Fruit fly (Drosophila melanogaster) whole organism, embryonic: ENCODE data around the gene CG32650.

Experiments
- ATbp ChIP-seq: fragments of 200-800 bp; sonication (Bioruptor generic); optimal IDR thresholded peaks from 2 replicates; lab custom pipeline; 2017; ENCODE audit warnings: missing biosample characterization, mild to moderate bottlenecking, missing genetic modification characterization, missing genetic modification reagents
- Abd-B ChIP-seq: fragments of 200-800 bp; sonication (Bioruptor generic); optimal IDR thresholded peaks from 2 replicates; lab custom pipeline; 2018; ENCODE audit warnings: missing biosample characterization, mild to moderate bottlenecking, missing genetic modification characterization, moderate library complexity
- Adf1 ChIP-seq: fragments of 200-800 bp; sonication (Bioruptor generic); IDR thresholded peaks from 2 replicates; pipeline ENCODE4 v1.3.6; 2022; ENCODE audit warnings: missing biosample characterization, missing genetic modification characterization
- Blimp-1 ChIP-seq: fragments of 200-800 bp; sonication (Bioruptor generic); optimal IDR thresholded peaks from 3 replicates; lab custom pipeline; 2018; ENCODE audit warnings: missing biosample characterization, missing genetic modification characterization, mild to moderate bottlenecking, moderate library complexity, missing genetic modification reagents
- CG10366 ChIP-seq: fragments of 200-800 bp; sonication (Bioruptor generic); IDR thresholded peaks from 2 replicates; pipeline ENCODE4 v1.3.6; 2022; ENCODE audit warnings: missing biosample characterization, missing genetic modification characterization
- CG11456 ChIP-seq: fragments of 200-800 bp; sonication (Bioruptor generic); IDR thresholded peaks from 3 replicates; pipeline ENCODE4 v1.3.6; 2022; ENCODE audit warnings: missing biosample characterization, missing genetic modification characterization
- CG11504 ChIP-seq: fragments of 200-800 bp; sonication (Bioruptor generic); optimal IDR thresholded peaks from 3 replicates; lab custom pipeline; 2019; ENCODE audit warnings: missing biosample characterization, mild to moderate bottlenecking, missing genetic modification characterization, moderate library complexity
- CG11560 ChIP-seq: fragments of 200-800 bp; sonication (Bioruptor generic); IDR thresholded peaks from 3 replicates; pipeline ENCODE4 v1.3.6; 2022; ENCODE audit warnings: missing biosample characterization, missing genetic modification characterization
- CG12299 ChIP-seq: fragments of 200-800 bp; sonication (Bioruptor generic); optimal IDR thresholded peaks from 2 replicates; lab custom pipeline; 2018; ENCODE audit warnings: missing biosample characterization, mild to moderate bottlenecking, missing genetic modification characterization
- CG15696 ChIP-seq: fragments of 200-800 bp; sonication (Bioruptor generic); optimal IDR thresholded peaks from 2 replicates; lab custom pipeline; 2019; ENCODE audit warnings: missing biosample characterization, mild to moderate bottlenecking, missing genetic modification characterization, moderate library complexity
- CG1603 ChIP-seq: fragments of 200-800 bp; sonication (Bioruptor generic); optimal IDR thresholded peaks from 2 replicates; lab custom pipeline; 2019; ENCODE audit warnings: missing biosample characterization, mild to moderate bottlenecking, missing genetic modification characterization, moderate library complexity
- CG17186 ChIP-seq: fragments of 200-800 bp; sonication (Bioruptor generic); optimal IDR thresholded peaks from 3 replicates; lab custom pipeline; 2017; ENCODE audit warnings: missing biosample characterization, missing genetic modification reagents, missing genetic modification characterization
- CG17385 ChIP-seq: fragments of 200-800 bp; sonication (Bioruptor generic); optimal IDR thresholded peaks from 3 replicates; lab custom pipeline; 2018; ENCODE audit warnings: missing biosample characterization, mild to moderate bottlenecking, missing genetic modification characterization
- CG18619 ChIP-seq: fragments of 200-800 bp; sonication (Bioruptor generic); optimal IDR thresholded peaks from 3 replicates; lab custom pipeline; 2017; ENCODE audit warnings: missing biosample characterization, mild to moderate bottlenecking, missing genetic modification characterization
- CG2120 ChIP-seq: fragments of 200-800 bp; sonication (Bioruptor generic); optimal IDR thresholded peaks from 3 replicates; lab custom pipeline; 2016; ENCODE audit warnings: missing biosample characterization, missing genetic modification characterization
- CG2199 ChIP-seq: fragments of 200-800 bp; sonication (Bioruptor generic); IDR thresholded peaks from 3 replicates; pipeline ENCODE4 v1.3.6; 2022; ENCODE audit warnings: missing biosample characterization, missing genetic modification characterization
- CG2712 ChIP-seq: fragments of 200-800 bp; optimal IDR thresholded peaks from 3 replicates; lab custom pipeline; 2019; ENCODE audit warnings: missing biosample characterization, mild to moderate bottlenecking, missing genetic modification characterization, moderate library complexity
- CG32767 ChIP-seq: fragments of 200-800 bp; sonication (Bioruptor generic); IDR thresholded peaks from 2 replicates; pipeline ENCODE4 v1.3.6; 2022; ENCODE audit warnings: missing biosample characterization, missing genetic modification characterization
- CG4282 ChIP-seq: fragments of 200-800 bp; sonication (Bioruptor generic); optimal IDR thresholded peaks from 2 replicates; lab custom pipeline; 2016; ENCODE audit warnings: missing biosample characterization, missing genetic modification characterization
- CG4404 ChIP-seq: fragments of 200-800 bp; sonication (Bioruptor generic); IDR thresholded peaks from 2 replicates; pipeline ENCODE4 v1.3.6; 2022; ENCODE audit warnings: missing biosample characterization, missing genetic modification characterization
- CG4617 ChIP-seq: fragments of 200-800 bp; sonication (Bioruptor generic); optimal IDR thresholded peaks from 3 replicates; lab custom pipeline; 2016; ENCODE audit warnings: missing biosample characterization, missing genetic modification characterization, borderline replicate concordance
- CG6272 ChIP-seq: fragments of 200-800 bp; sonication (Bioruptor generic); IDR thresholded peaks from 2 replicates; pipeline ENCODE4 v1.3.6; 2022; ENCODE audit warnings: missing biosample characterization, missing genetic modification characterization
- CG6654 ChIP-seq: fragments of 200-800 bp; sonication (Bioruptor generic); optimal IDR thresholded peaks from 2 replicates; lab custom pipeline; 2017; ENCODE audit warnings: missing biosample characterization, mild to moderate bottlenecking, missing genetic modification characterization
- CG7745 ChIP-seq: fragments of 200-800 bp; sonication (Bioruptor generic); optimal IDR thresholded peaks from 2 replicates; lab custom pipeline; 2018; ENCODE audit warnings: missing biosample characterization, mild to moderate bottlenecking, missing genetic modification characterization, moderate library complexity
- CG8290 ChIP-seq, 3 experiments: fragments of 200-800 bp; sonication (Bioruptor generic); optimal IDR thresholded peaks; 2 replicates each; lab custom pipeline; 2016 to 2019; ENCODE audit warnings: missing biosample characterization in 3 of 3, missing genetic modification characterization in 3 of 3, mild to moderate bottlenecking in 2 of 3, moderate library complexity in 1 of 3
- CG8388 ChIP-seq: fragments of 200-800 bp; sonication (Bioruptor generic); optimal IDR thresholded peaks from 2 replicates; lab custom pipeline; 2019; ENCODE audit warnings: missing biosample characterization, mild to moderate bottlenecking, missing genetic modification characterization, moderate library complexity
- CG9437 ChIP-seq: fragments of 200-800 bp; sonication (Bioruptor generic); optimal IDR thresholded peaks from 2 replicates; lab custom pipeline; 2018; ENCODE audit warnings: missing biosample characterization, mild to moderate bottlenecking, missing genetic modification characterization
- CG9609 ChIP-seq: fragments of 200-800 bp; sonication (Bioruptor generic); optimal IDR thresholded peaks from 3 replicates; lab custom pipeline; 2016; ENCODE audit warnings: missing biosample characterization, missing genetic modification characterization
- CkIIα-i1 ChIP-seq: fragments of 200-800 bp; sonication (Bioruptor generic); IDR thresholded peaks from 2 replicates; pipeline ENCODE4 v1.3.6; 2022; ENCODE audit warnings: missing biosample characterization, missing genetic modification characterization
- Hr3 ChIP-seq: fragments of 200-800 bp; sonication (Bioruptor generic); optimal IDR thresholded peaks from 3 replicates; lab custom pipeline; 2016; ENCODE audit warnings: missing biosample characterization, missing genetic modification characterization
- Lpt ChIP-seq: fragments of >200 bp; optimal IDR thresholded peaks from 2 replicates; lab custom pipeline; 2018; ENCODE audit warnings: missing biosample characterization, missing genetic modification characterization
- Med ChIP-seq: fragments of 200-800 bp; sonication (Bioruptor generic); peaks from one replicate; lab custom pipeline; 2016; ENCODE audit warnings: missing biosample characterization, missing genetic modification characterization, mild to moderate bottlenecking, inconsistent platforms, moderate library complexity
- Meics ChIP-seq: fragments of 200-800 bp; sonication (Bioruptor generic); optimal IDR thresholded peaks from 2 replicates; lab custom pipeline; 2017; ENCODE audit warnings: missing biosample characterization, mild to moderate bottlenecking, missing genetic modification characterization
- TFAM ChIP-seq: fragments of 200-800 bp; sonication (Bioruptor generic); optimal IDR thresholded peaks from 2 replicates; lab custom pipeline; 2017; ENCODE audit warnings: missing biosample characterization, missing genetic modification characterization, inconsistent platforms
- ap ChIP-seq: fragments of 200-800 bp; sonication (Bioruptor generic); IDR thresholded peaks from 2 replicates; pipeline ENCODE4 v1.3.6; 2022; ENCODE audit warnings: missing biosample characterization, missing genetic modification characterization
- az2 ChIP-seq: fragments of 200-800 bp; sonication (Bioruptor generic); optimal IDR thresholded peaks from 3 replicates; lab custom pipeline; 2016; ENCODE audit warnings: missing biosample characterization, missing genetic modification characterization
- bbx ChIP-seq: fragments of 200-800 bp; sonication (Bioruptor generic); IDR thresholded peaks from 2 replicates; pipeline ENCODE4 v1.3.6; 2022; ENCODE audit warnings: missing biosample characterization, missing genetic modification characterization; ENCODE audit not compliant: partially characterized antibody
- bsh ChIP-seq, 2 experiments: fragments of 200-800 bp; sonication (Bioruptor generic); optimal IDR thresholded peaks; 2 replicates each; lab custom pipeline; 2017 to 2018; ENCODE audit warnings: mild to moderate bottlenecking in 2 of 2, missing biosample characterization in 2 of 2, missing genetic modification characterization in 2 of 2, moderate library complexity in 1 of 2
- dimm ChIP-seq: fragments of 200-800 bp; sonication (Bioruptor generic); IDR thresholded peaks from 2 replicates; pipeline ENCODE4 v1.3.6; 2022; ENCODE audit warnings: missing biosample characterization, missing genetic modification characterization
- dysf ChIP-seq: fragments of 200-800 bp; sonication (Bioruptor generic); IDR thresholded peaks from 3 replicates; pipeline ENCODE4 v1.3.6; 2022; ENCODE audit warnings: missing biosample characterization, missing genetic modification characterization
- en ChIP-seq: fragments of 200-800 bp; sonication (Bioruptor generic); optimal IDR thresholded peaks from 2 replicates; lab custom pipeline; 2016; ENCODE audit warnings: missing biosample characterization, missing genetic modification characterization
- gcm2 ChIP-seq: fragments of 200-800 bp; sonication (Bioruptor generic); optimal IDR thresholded peaks from 2 replicates; lab custom pipeline; 2016; ENCODE audit warnings: missing biosample characterization, missing genetic modification characterization
- gsb-n ChIP-seq: fragments of 200-800 bp; sonication (Bioruptor generic); optimal IDR thresholded peaks from 3 replicates; lab custom pipeline; 2018; ENCODE audit warnings: missing biosample characterization, mild to moderate bottlenecking, missing genetic modification characterization
- ken ChIP-seq: fragments of 200-800 bp; sonication (Bioruptor generic); IDR thresholded peaks from 3 replicates; pipeline ENCODE4 v1.3.6; 2022; ENCODE audit warnings: missing biosample characterization, missing genetic modification characterization
- org-1 ChIP-seq: fragments of 200-800 bp; sonication (Bioruptor generic); optimal IDR thresholded peaks from 2 replicates; lab custom pipeline; 2017; ENCODE audit warnings: missing biosample characterization, missing genetic modification characterization
- phol ChIP-seq: fragments of 200-800 bp; sonication (Bioruptor generic); optimal IDR thresholded peaks from 3 replicates; lab custom pipeline; 2018; ENCODE audit warnings: missing biosample characterization, mild to moderate bottlenecking, missing genetic modification characterization, moderate library complexity
- rib ChIP-seq: fragments of 200-800 bp; sonication (Bioruptor generic); IDR thresholded peaks from 2 replicates; pipeline ENCODE4 v1.3.6; 2022; ENCODE audit warnings: missing biosample characterization, missing genetic modification characterization
- sens ChIP-seq: fragments of 200-800 bp; sonication (Bioruptor generic); peaks from one replicate; lab custom pipeline; 2016; ENCODE audit warnings: missing biosample characterization, missing genetic modification characterization
- sim ChIP-seq: fragments of 200-800 bp; sonication (Bioruptor generic); IDR thresholded peaks from 2 replicates; pipeline ENCODE4 v1.3.6; 2022; ENCODE audit warnings: missing biosample characterization, missing genetic modification characterization
- slp2 ChIP-seq: fragments of 200-800 bp; sonication (Bioruptor generic); optimal IDR thresholded peaks from 2 replicates; lab custom pipeline; 2016; ENCODE audit warnings: missing biosample characterization, missing genetic modification characterization
- tgo ChIP-seq: fragments of 200-800 bp; sonication (Bioruptor generic); IDR thresholded peaks from 3 replicates; pipeline ENCODE4 v1.3.6; 2022; ENCODE audit warnings: missing biosample characterization, missing genetic modification characterization
- wdn ChIP-seq: fragments of 200-800 bp; sonication (Bioruptor generic); IDR thresholded peaks from 2 replicates; pipeline ENCODE4 v1.3.6; 2022; ENCODE audit warnings: missing biosample characterization, missing genetic modification characterization

Gene CG32650

DNA sequence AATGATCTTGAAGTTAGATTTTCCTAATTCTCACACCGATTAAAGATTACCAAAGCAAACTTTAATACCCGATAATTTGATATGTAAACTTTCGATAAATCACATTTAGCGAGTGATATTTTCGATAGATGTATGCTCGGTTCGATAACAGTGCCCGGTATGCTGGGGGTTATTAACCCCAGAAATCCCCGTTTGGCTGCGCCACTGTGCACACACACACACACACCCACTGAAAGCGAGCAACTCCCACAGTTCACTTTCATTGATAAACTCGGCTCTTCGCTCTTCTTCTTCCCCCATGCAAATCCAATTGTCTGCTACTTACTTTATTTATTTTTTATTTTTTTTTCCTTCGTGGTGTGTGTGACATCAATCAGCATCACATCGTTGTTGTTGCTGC, 2.1 kb downstream of the CG32650 start (continued):
- no peak for TF ChIP-seq TFAM (GFP tag; lab: Kevin White, UChicago)
- no peak for TF ChIP-seq CG4617 (GFP tag; lab: Kevin White, UChicago)
- no peak for TF ChIP-seq CG6654 (GFP tag; lab: Kevin White, UChicago)
- TF ChIP-seq CG17186, result no peak
- no peak for TF ChIP-seq CG18619
- TF ChIP-seq Blimp-1 (GFP tag; lab: Kevin White, UChicago), result peak; percentile 21
- no peak for TF ChIP-seq CG32767 (GFP tag; lab: Robert Waterston, UW)
- no peak for TF ChIP-seq Lpt (GFP tag; lab: Kevin White, UChicago)
- TF ChIP-seq CG2120 (GFP tag; lab: Kevin White, UChicago), result no peak
- TF ChIP-seq CG9609 (GFP tag; lab: Kevin White, UChicago), result no peak
- TF ChIP-seq az2, result no peak
- no peak for TF ChIP-seq wdn (GFP tag; lab: Robert Waterston, UW)
- no peak for TF ChIP-seq CG12299 (tag; lab: Kevin White, UChicago)
- 0 out of 3 replicates have a peak, but pooled peaks have one; percentile 35 for TF ChIP-seq CG2199 (GFP tag; lab: Robert Waterston, UW)
- TF ChIP-seq CG4282 (GFP tag; lab: Kevin White, UChicago), result no peak
- TF ChIP-seq Adf1 (GFP tag; lab: Robert Waterston, UW), result no peak
- no peak for TF ChIP-seq Abd-B
- TF ChIP-seq CG7745 (tag; lab: Kevin White, UChicago), result no peak
- TF ChIP-seq CG2712 (tag; lab: Kevin White, UChicago), result no peak
- no peak for TF ChIP-seq CG8388 (GFP tag; lab: Kevin White, UChicago)
- TF ChIP-seq bbx (GFP tag; lab: Robert Waterston, UW), result 0 out of 2 replicates have a peak, but pooled peaks have one; percentile 24
- no peak for TF ChIP-seq CG4404
- TF ChIP-seq CG11456 (GFP tag; lab: Robert Waterston, UW), result no peak
- TF ChIP-seq CG9437, result no peak
- TF ChIP-seq CG1603 (tag; lab: Kevin White, UChicago), result peak; percentile 20
- no peak for TF ChIP-seq CG6272
- no peak for TF ChIP-seq gsb-n (tag; lab: Kevin White, UChicago)
- TF ChIP-seq gcm2 (GFP tag; lab: Kevin White, UChicago), result no peak
- no peak for TF ChIP-seq bsh (GFP tag; optimal IDR thresholded peaks at IDR 0.05; lab: Kevin White, UChicago)
- TF ChIP-seq ATbp (GFP tag; lab: Kevin White, UChicago), result no peak
- no peak for TF ChIP-seq slp2 (GFP tag; lab: Kevin White, UChicago)
- no peak for TF ChIP-seq CG10366 (GFP tag; lab: Robert Waterston, UW)
- TF ChIP-seq Meics (GFP tag; lab: Kevin White, UChicago), result no peak
- no peak for TF ChIP-seq org-1
- TF ChIP-seq CG11560 (tag; lab: Robert Waterston, UW), result no peak
- TF ChIP-seq dimm (GFP tag; lab: Robert Waterston, UW), result no peak
- peak; percentile 47 for TF ChIP-seq CG17385 (GFP tag; lab: Kevin White, UChicago)
- no peak for TF ChIP-seq CG8290 (GFP tag; optimal IDR thresholded peaks at IDR 0.05; lab: Kevin White, UChicago)
- peak in 1 of 2 experiments; percentile 26 for TF ChIP-seq CG8290 (tag; optimal IDR thresholded peaks at IDR 0.05; lab: Kevin White, UChicago)
- TF ChIP-seq sens, result peak; percentile 16
- TF ChIP-seq CG15696 (tag; lab: Kevin White, UChicago), result no peak
- TF ChIP-seq rib (GFP tag; lab: Robert Waterston, UW), result no peak
- no peak for TF ChIP-seq ap (GFP tag; lab: Robert Waterston, UW)
- no peak for TF ChIP-seq en (GFP tag; lab: Kevin White, UChicago)
- TF ChIP-seq sim (GFP tag; lab: Robert Waterston, UW), result no peak
- peak; percentile 12 for TF ChIP-seq CG11504 (tag; lab: Kevin White, UChicago)
- TF ChIP-seq tgo (GFP tag; lab: Robert Waterston, UW), result no peak
- peak; percentile 48 for TF ChIP-seq Med (GFP tag; lab: Kevin White, UChicago)
- TF ChIP-seq phol (tag; lab: Kevin White, UChicago), result no peak
- no peak for TF ChIP-seq CkIIα-i1 (GFP tag; lab: Robert Waterston, UW)
- TF ChIP-seq ken (GFP tag; lab: Robert Waterston, UW), result 0 out of 3 replicates have a peak, but pooled peaks have one; percentile 11
- TF ChIP-seq dysf (GFP tag; lab: Robert Waterston, UW), result 0 out of 3 replicates have a peak, but pooled peaks have one; percentile 10
- TF ChIP-seq Hr3, result no peak
